Worm (Caenorhabditis elegans) whole organism, L4 larva: ENCODE results near the gene cgt-3.

ENCODE experiments used
- D1046.2 ChIP-seq: fragments of 200-800 bp; sonication (Bioruptor generic); IDR thresholded peaks from 2 replicates; pipeline ENCODE4 v1.3.6; 2022; ENCODE audit warnings: missing genetic modification characterization, missing compliant biosample characterization
- F37D6.2 ChIP-seq: sonication (generic microtip); optimal IDR thresholded peaks from 2 replicates; lab custom pipeline; 2016; ENCODE audit warnings: mild to moderate bottlenecking, missing genetic modification characterization, missing compliant biosample characterization
- F49E8.2 ChIP-seq: sonication (generic microtip); optimal IDR thresholded peaks from 2 replicates; lab custom pipeline; 2016; ENCODE audit warnings: missing compliant biosample characterization, mild to moderate bottlenecking, missing genetic modification characterization, borderline replicate concordance
- ZK546.5 ChIP-seq, 2 experiments: sonication (generic microtip); optimal IDR thresholded peaks; 2 replicates each; lab custom pipeline; 2017; ENCODE audit warnings: missing biosample characterization in 2 of 2, missing genetic modification characterization in 2 of 2
- aha-1 ChIP-seq: fragments of 150-350 bp; peaks from one replicate; lab custom pipeline; 2014; ENCODE audit warnings: missing biosample characterization, missing genetic modification characterization
- aly-2 ChIP-seq: sonication (generic microtip); optimal IDR thresholded peaks from 2 replicates; lab custom pipeline; 2018; ENCODE audit warnings: missing biosample characterization, missing genetic modification characterization
- attf-4 ChIP-seq: sonication (generic microtip); optimal IDR thresholded peaks from 3 replicates; lab custom pipeline; 2017; ENCODE audit warnings: missing biosample characterization, missing genetic modification characterization
- ceh-82 ChIP-seq: sonication (generic microtip); optimal IDR thresholded peaks from 2 replicates; lab custom pipeline; 2017; ENCODE audit warnings: missing biosample characterization, missing genetic modification characterization
- ces-1 ChIP-seq: fragments of 150-350 bp; sonication (generic microtip); optimal IDR thresholded peaks from 4 replicates; lab custom pipeline; 2014; ENCODE audit warnings: missing biosample characterization, missing genetic modification reagents, missing genetic modification characterization
- ctbp-1 ChIP-seq: fragments of 200-800 bp; sonication (Bioruptor generic); IDR thresholded peaks from 2 replicates; pipeline ENCODE4 v1.3.6; 2022; ENCODE audit warnings: missing genetic modification reagents, missing genetic modification characterization, missing compliant biosample characterization
- daf-12 ChIP-seq: fragments of 150-350 bp; optimal IDR thresholded peaks from 2 replicates; lab custom pipeline; 2014; ENCODE audit warnings: missing biosample characterization, missing genetic modification reagents, missing genetic modification characterization
- daf-16 ChIP-seq, 3 experiments: sonication (generic microtip); optimal IDR thresholded peaks; 2 replicates each; lab custom pipeline; 2016 to 2017; ENCODE audit warnings: missing genetic modification characterization in 3 of 3, missing genetic modification reagents in 3 of 3, mild to moderate bottlenecking in 2 of 3, missing compliant biosample characterization in 2 of 3, missing biosample characterization in 1 of 3, moderate library complexity in 1 of 3
- daf-19 ChIP-seq: fragments of 200-800 bp; sonication (Bioruptor generic); conservative IDR thresholded peaks from 2 replicates; pipeline ENCODE4 v1.3.6; 2022; ENCODE audit warnings: missing genetic modification characterization, missing compliant biosample characterization
- dmd-8 ChIP-seq: fragments of 200-800 bp; sonication (Bioruptor generic); IDR thresholded peaks from 2 replicates; pipeline ENCODE4 v1.3.6; 2022; ENCODE audit warnings: missing genetic modification characterization, missing compliant biosample characterization
- egl-27 ChIP-seq: sonication (generic microtip); optimal IDR thresholded peaks from 3 replicates; lab custom pipeline; 2017; ENCODE audit warnings: missing biosample characterization, missing genetic modification reagents, missing genetic modification characterization
- egl-43 ChIP-seq: fragments of 200-800 bp; sonication (Bioruptor generic); IDR thresholded peaks from 2 replicates; pipeline ENCODE4 v1.3.6; 2022; ENCODE audit warnings: missing genetic modification reagents, missing genetic modification characterization, missing compliant biosample characterization
- fkh-10 ChIP-seq: fragments of 150-350 bp; optimal IDR thresholded peaks from 2 replicates; lab custom pipeline; 2014; ENCODE audit warnings: missing biosample characterization, missing genetic modification reagents, missing genetic modification characterization
- fos-1 ChIP-seq: fragments of 150-350 bp; optimal IDR thresholded peaks from 2 replicates; lab custom pipeline; 2014; ENCODE audit warnings: missing biosample characterization, missing genetic modification characterization
- gei-8 ChIP-seq: fragments of 200-800 bp; sonication (Bioruptor generic); optimal IDR thresholded peaks from 2 replicates; lab custom pipeline; 2018; ENCODE audit warnings: mild to moderate bottlenecking, missing genetic modification characterization, missing compliant biosample characterization
- hlh-11 ChIP-seq: fragments of 200-800 bp; sonication (Bioruptor generic); optimal IDR thresholded peaks from 2 replicates; lab custom pipeline; 2018; ENCODE audit warnings: mild to moderate bottlenecking, missing genetic modification characterization, missing compliant biosample characterization
- hlh-30 ChIP-seq: sonication (generic microtip); optimal IDR thresholded peaks from 2 replicates; lab custom pipeline; 2017; ENCODE audit warnings: antibody characterized with exemption, mild to moderate bottlenecking, missing genetic modification characterization, missing compliant biosample characterization; ENCODE audit not compliant: insufficient read depth
- hmg-1.1 ChIP-seq: fragments of 200-800 bp; sonication (Bioruptor generic); IDR thresholded peaks from 2 replicates; pipeline ENCODE4 v1.3.6; 2022; ENCODE audit warnings: missing genetic modification reagents, missing genetic modification characterization, missing compliant biosample characterization
- jun-1 ChIP-seq: fragments of 150-350 bp; optimal IDR thresholded peaks from 2 replicates; lab custom pipeline; 2014; ENCODE audit warnings: missing biosample characterization, missing genetic modification reagents, missing genetic modification characterization
- lim-7 ChIP-seq: fragments of 200-800 bp; sonication (Bioruptor generic); IDR thresholded peaks from 2 replicates; pipeline ENCODE4 v1.3.6; 2022; ENCODE audit warnings: missing genetic modification characterization, missing compliant biosample characterization
- lin-15B ChIP-seq: fragments of 150-350 bp; sonication (generic microtip); optimal IDR thresholded peaks from 3 replicates; lab custom pipeline; 2014; ENCODE audit warnings: missing biosample characterization, missing genetic modification characterization
- lin-38 ChIP-seq: fragments of 200-800 bp; sonication (Bioruptor generic); IDR thresholded peaks from 2 replicates; pipeline ENCODE4 v1.3.6; 2022; ENCODE audit warnings: missing genetic modification reagents, missing genetic modification characterization, missing compliant biosample characterization
- lir-3 ChIP-seq: sonication (generic microtip); optimal IDR thresholded peaks from 2 replicates; lab custom pipeline; 2016; ENCODE audit warnings: mild to moderate bottlenecking, missing genetic modification characterization, missing compliant biosample characterization
- mep-1 ChIP-seq: fragments of 150-350 bp; sonication (generic microtip); optimal IDR thresholded peaks from 3 replicates; lab custom pipeline; 2014; ENCODE audit warnings: missing biosample characterization, missing genetic modification characterization
- nhr-111 ChIP-seq: fragments of 200-800 bp; sonication (Bioruptor generic); optimal IDR thresholded peaks from 2 replicates; lab custom pipeline; 2018; ENCODE audit warnings: mild to moderate bottlenecking, missing genetic modification characterization, missing compliant biosample characterization
- nhr-6 ChIP-seq: fragments of 150-350 bp; optimal IDR thresholded peaks from 2 replicates; lab custom pipeline; 2014; ENCODE audit warnings: missing biosample characterization, missing genetic modification characterization
- nhr-77 ChIP-seq: fragments of 150-350 bp; optimal IDR thresholded peaks from 2 replicates; lab custom pipeline; 2014; ENCODE audit warnings: missing biosample characterization, missing genetic modification characterization
- php-3 ChIP-seq: fragments of 200-800 bp; sonication (Bioruptor generic); IDR thresholded peaks from 2 replicates; pipeline ENCODE4 v1.3.6; 2022; ENCODE audit warnings: missing genetic modification reagents, missing genetic modification characterization, missing compliant biosample characterization
- set-16 ChIP-seq: fragments of 200-800 bp; sonication (Bioruptor generic); IDR thresholded peaks from 2 replicates; pipeline ENCODE4 v1.3.6; 2022; ENCODE audit warnings: missing genetic modification reagents, missing genetic modification characterization, missing compliant biosample characterization
- spr-3 ChIP-seq: fragments of 200-800 bp; sonication (Bioruptor generic); optimal IDR thresholded peaks from 2 replicates; lab custom pipeline; 2018; ENCODE audit warnings: mild to moderate bottlenecking, missing genetic modification characterization, missing compliant biosample characterization
- unc-62 ChIP-seq, 3 experiments: fragments of 150-350 bp in 1 of 3; sonication (generic microtip); optimal IDR thresholded peaks in 2 of 3; peaks in 1 of 3; 1 replicate in 1 of 3; 2 replicates in 2 of 3; lab custom pipeline; 2014 to 2017; ENCODE audit warnings: missing biosample characterization in 3 of 3, missing genetic modification characterization in 3 of 3, missing genetic modification reagents in 3 of 3, missing genotype in 1 of 3
- vab-7 ChIP-seq: fragments of 200-800 bp; sonication (Bioruptor generic); IDR thresholded peaks from 2 replicates; pipeline ENCODE4 v1.3.6; 2022; ENCODE audit warnings: missing genetic modification reagents, missing genetic modification characterization, missing compliant biosample characterization
- zag-1 ChIP-seq: fragments of 150-350 bp; optimal IDR thresholded peaks from 2 replicates; lab custom pipeline; 2014; ENCODE audit warnings: missing biosample characterization, missing genetic modification characterization
- zfp-2 ChIP-seq: sonication (generic microtip); optimal IDR thresholded peaks from 2 replicates; lab custom pipeline; 2016; ENCODE audit warnings: mild to moderate bottlenecking, missing genetic modification characterization, missing compliant biosample characterization

The cgt-3 gene

DNA sequence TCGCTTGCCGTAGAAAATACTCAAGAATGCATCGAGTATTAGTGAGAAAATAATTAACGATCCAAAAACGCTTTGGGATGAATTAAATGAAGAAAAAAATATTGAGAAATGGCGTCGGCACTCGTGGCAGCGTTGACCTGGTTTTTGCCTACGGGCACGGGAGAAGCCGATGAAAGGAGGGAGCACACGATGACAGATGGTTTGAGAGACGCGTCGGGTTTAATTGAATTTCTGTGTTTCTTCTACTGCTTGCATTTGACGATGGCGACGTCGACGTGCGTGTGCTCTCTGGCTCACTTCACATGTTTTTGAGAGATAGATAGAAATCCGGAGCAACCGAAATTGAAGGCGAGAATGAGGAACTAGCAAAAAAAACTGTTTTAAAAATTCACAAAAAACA is 39.5 kb downstream of the cgt-3 start:
- TF ChIP-seq F37D6.2 (tag; lab: Kevin White, UChicago) (no peak), lim-7 (GFP tag; lab: Robert Waterston, UW) (no peak), nhr-77 (tag; lab: Kevin White, UChicago) (no peak), egl-43 (GFP tag; lab: Robert Waterston, UW) (no peak), attf-4 (tag; lab: Kevin White, UChicago) (no peak), spr-3 (GFP tag; lab: Kevin White, UChicago) (no peak), ces-1 (GFP tag; lab: Kevin White, UChicago) (no peak), aha-1 (peak; percentile 87), hmg-1.1 (GFP tag; lab: Robert Waterston, UW) (0 out of 2 replicates have a peak, but pooled peaks have one; percentile 6), set-16 (no peak), mep-1 (tag; lab: Kevin White, UChicago) (no peak), ctbp-1 (GFP tag; lab: Robert Waterston, UW) (peak; percentile 55; the same call in 1 of the 2 replicates), ZK546.5 (tag; optimal IDR thresholded peaks at IDR 0.05; lab: Kevin White, UChicago) (no peak), F49E8.2 (tag; lab: Kevin White, UChicago) (no peak), lir-3 (no peak), gei-8 (GFP tag; lab: Kevin White, UChicago) (no peak), hlh-30 (peak; percentile 6), aly-2 (tag; lab: Kevin White, UChicago) (no peak), daf-12 (tag; lab: Kevin White, UChicago) (no peak)

DNA sequence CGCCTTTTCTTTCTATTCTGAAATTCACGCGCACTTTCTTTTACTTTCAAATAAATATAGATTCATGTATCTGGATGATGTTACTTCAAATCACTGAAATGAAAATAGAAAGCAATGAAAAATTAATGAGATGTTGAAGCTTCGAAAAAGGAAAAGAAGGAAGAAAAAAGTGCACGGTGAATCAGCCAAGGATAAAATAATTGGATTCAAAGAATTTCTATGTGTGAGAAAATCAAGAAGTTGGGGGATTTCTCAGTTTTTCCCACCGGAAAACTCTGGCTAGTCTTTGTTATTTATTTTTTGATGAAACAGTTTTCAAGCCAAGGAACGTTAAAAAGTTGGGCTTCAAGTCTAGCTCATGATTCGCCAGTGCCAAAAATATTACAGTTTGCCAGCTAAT is 40.6 kb downstream of the cgt-3 start:
- TF ChIP-seq aha-1 (peak; percentile 92), ceh-82 (tag; lab: Kevin White, UChicago) (no peak)

DNA sequence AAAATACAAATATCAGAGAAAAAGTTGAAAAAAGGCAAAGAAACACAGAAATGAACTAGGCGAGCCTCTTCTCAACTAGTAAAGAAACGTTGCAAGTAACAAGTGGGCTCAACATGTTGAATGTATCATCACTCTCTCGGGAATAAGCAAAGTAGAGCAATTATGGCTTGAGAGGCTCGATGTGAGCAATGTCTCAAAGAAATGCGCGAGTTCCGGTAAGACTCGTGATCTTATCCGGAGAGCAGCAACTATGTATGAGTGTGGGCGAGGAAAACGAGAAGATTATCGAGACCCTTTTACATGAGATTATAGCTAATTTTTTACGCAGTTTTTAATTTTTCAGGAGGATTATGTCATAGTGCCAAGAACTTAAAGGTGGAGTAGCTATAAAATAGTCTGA is 41.1 kb downstream of the cgt-3 start:
- TF ChIP-seq hlh-11 (tag; lab: Kevin White, UChicago) (no peak), vab-7 (GFP tag; lab: Robert Waterston, UW) (no peak), daf-19 (GFP tag; lab: Robert Waterston, UW) (no peak), unc-62 (GFP tag; optimal IDR thresholded peaks at IDR 0.05 in 1 of 2; lab: Kevin White, UChicago) (peak in 1 of 2 experiments; percentile 88), unc-62 (tag; optimal IDR thresholded peaks at IDR 0.05; lab: Kevin White, UChicago) (no peak), jun-1 (no peak), mep-1 (tag; lab: Kevin White, UChicago) (peak; percentile 33), nhr-111 (GFP tag; lab: Kevin White, UChicago) (no peak), dmd-8 (GFP tag; lab: Robert Waterston, UW) (no peak), zag-1 (no peak), fkh-10 (GFP tag; lab: Kevin White, UChicago) (no peak), nhr-6 (tag; lab: Kevin White, UChicago) (no peak), aha-1 (peak; percentile 31), php-3 (no peak), set-16 (no peak), egl-27 (tag; lab: Kevin White, UChicago) (no peak), lir-3 (no peak), fos-1 (no peak), lin-15B (tag; lab: Kevin White, UChicago) (no peak), F49E8.2 (tag; lab: Kevin White, UChicago) (no peak), D1046.2 (no peak), daf-16 (GFP tag; optimal IDR thresholded peaks at IDR 0.05; lab: Kevin White, UChicago) (no peak), daf-16 (tag; optimal IDR thresholded peaks at IDR 0.05; lab: Kevin White, UChicago) (no peak), lin-38 (GFP tag; lab: Robert Waterston, UW) (no peak), ZK546.5 (tag; optimal IDR thresholded peaks at IDR 0.05; lab: Kevin White, UChicago) (no peak), hlh-30 (peak; percentile 55), zfp-2 (tag; lab: Kevin White, UChicago) (no peak)
